Fruit fly (Drosophila melanogaster) whole organism, embryonic: ENCODE measurements around the gene Cep164.

Experiments
- Aef1 ChIP-seq: fragments of 200-800 bp; sonication (Bioruptor generic); IDR thresholded peaks from 3 replicates; pipeline ENCODE4 v1.3.6; 2022; ENCODE audit warnings: missing biosample characterization, missing genetic modification characterization
- BEAF-32 ChIP-seq: fragments of 200-800 bp; sonication (Bioruptor generic); optimal IDR thresholded peaks from 3 replicates; lab custom pipeline; 2017; ENCODE audit warnings: missing biosample characterization, missing genetic modification characterization, mild to moderate bottlenecking, moderate library complexity, missing genetic modification reagents
- Bdp1 ChIP-seq: fragments of 200-800 bp; sonication (Bioruptor generic); optimal IDR thresholded peaks from 3 replicates; lab custom pipeline; 2016; ENCODE audit warnings: missing biosample characterization, missing genetic modification characterization
- CG10543 ChIP-seq: fragments of 200-800 bp; sonication (Bioruptor generic); optimal IDR thresholded peaks from 3 replicates; lab custom pipeline; 2017; ENCODE audit warnings: missing biosample characterization, mild to moderate bottlenecking, missing genetic modification characterization, moderate library complexity
- CG10654 ChIP-seq: fragments of 200-800 bp; sonication (Bioruptor generic); optimal IDR thresholded peaks from 2 replicates; lab custom pipeline; 2016; ENCODE audit warnings: missing biosample characterization, missing genetic modification characterization
- CG10959 ChIP-seq: fragments of 200-800 bp; sonication (Bioruptor generic); IDR thresholded peaks from 2 replicates; pipeline ENCODE4 v1.3.6; 2022; ENCODE audit warnings: missing biosample characterization, missing genetic modification characterization
- CG10979 ChIP-seq: fragments of 200-800 bp; sonication (Bioruptor generic); optimal IDR thresholded peaks from 2 replicates; lab custom pipeline; 2018; ENCODE audit warnings: missing biosample characterization, mild to moderate bottlenecking, missing genetic modification characterization, moderate library complexity
- CG15073 ChIP-seq: fragments of 200-800 bp; sonication (Bioruptor generic); optimal IDR thresholded peaks from 2 replicates; lab custom pipeline; 2016; ENCODE audit warnings: missing biosample characterization, missing genetic modification characterization
- CG15514 ChIP-seq: fragments of 200-800 bp; sonication (Bioruptor generic); optimal IDR thresholded peaks from 3 replicates; lab custom pipeline; 2017; ENCODE audit warnings: missing biosample characterization, missing genetic modification characterization, mild to moderate bottlenecking, moderate library complexity, missing genetic modification reagents
- CG1647 ChIP-seq: fragments of 200-800 bp; sonication (Bioruptor generic); optimal IDR thresholded peaks from 3 replicates; lab custom pipeline; 2016; ENCODE audit warnings: missing biosample characterization, missing genetic modification characterization
- CG1792 ChIP-seq: fragments of 200-800 bp; sonication (Bioruptor generic); optimal IDR thresholded peaks from 2 replicates; lab custom pipeline; 2016; ENCODE audit warnings: missing biosample characterization, missing genetic modification characterization
- CG2129 ChIP-seq: fragments of 200-800 bp; sonication (Bioruptor generic); IDR thresholded peaks from 2 replicates; pipeline ENCODE4 v1.3.6; 2022; ENCODE audit warnings: missing biosample characterization, missing genetic modification characterization; ENCODE audit not compliant: partially characterized antibody
- CG3407 ChIP-seq: fragments of 200-800 bp; sonication (Bioruptor generic); optimal IDR thresholded peaks from 2 replicates; lab custom pipeline; 2018; ENCODE audit warnings: missing biosample characterization, mild to moderate bottlenecking, missing genetic modification characterization
- CG3995 ChIP-seq: fragments of 200-800 bp; sonication (Bioruptor generic); optimal IDR thresholded peaks from 3 replicates; lab custom pipeline; 2016; ENCODE audit warnings: missing biosample characterization, missing genetic modification characterization
- CG4424 ChIP-seq: fragments of 200-800 bp; sonication (Bioruptor generic); optimal IDR thresholded peaks from 3 replicates; lab custom pipeline; 2016; ENCODE audit warnings: missing biosample characterization, missing genetic modification characterization
- CG5953 ChIP-seq: fragments of 200-800 bp; sonication (Bioruptor generic); IDR thresholded peaks from 2 replicates; pipeline ENCODE4 v1.3.6; 2022; ENCODE audit warnings: missing biosample characterization, missing genetic modification characterization
- CG6854 ChIP-seq: fragments of 200-800 bp; sonication (Bioruptor generic); optimal IDR thresholded peaks from 3 replicates; lab custom pipeline; 2017; ENCODE audit warnings: missing biosample characterization, mild to moderate bottlenecking, missing genetic modification characterization
- CG8290 ChIP-seq, 3 experiments: fragments of 200-800 bp; sonication (Bioruptor generic); optimal IDR thresholded peaks; 2 replicates each; lab custom pipeline; 2016 to 2019; ENCODE audit warnings: missing biosample characterization in 3 of 3, missing genetic modification characterization in 3 of 3, mild to moderate bottlenecking in 2 of 3, moderate library complexity in 1 of 3
- CG9215 ChIP-seq: fragments of 200-800 bp; sonication (Bioruptor generic); IDR thresholded peaks from 2 replicates; pipeline ENCODE4 v1.3.6; 2022; ENCODE audit warnings: missing biosample characterization, missing genetic modification characterization
- D19A ChIP-seq: fragments of 200-800 bp; optimal IDR thresholded peaks from 3 replicates; lab custom pipeline; 2019; ENCODE audit warnings: missing biosample characterization, mild to moderate bottlenecking, missing genetic modification characterization, moderate library complexity
- D19B ChIP-seq: fragments of 200-800 bp; sonication (Bioruptor generic); optimal IDR thresholded peaks from 2 replicates; lab custom pipeline; 2017; ENCODE audit warnings: missing biosample characterization, mild to moderate bottlenecking, missing genetic modification characterization
- Dek ChIP-seq: fragments of 200-800 bp; sonication (Bioruptor generic); optimal IDR thresholded peaks from 3 replicates; lab custom pipeline; 2019; ENCODE audit warnings: missing biosample characterization, mild to moderate bottlenecking, missing genetic modification characterization, moderate library complexity
- Dref ChIP-seq: fragments of 200-800 bp; sonication (Bioruptor generic); IDR thresholded peaks from 2 replicates; pipeline ENCODE4 v1.3.6; 2022; ENCODE audit warnings: missing biosample characterization, missing genetic modification characterization
- Gug ChIP-seq: fragments of 200-800 bp; sonication (Bioruptor generic); IDR thresholded peaks from 4 replicates; pipeline ENCODE4 v1.3.6; 2022; ENCODE audit warnings: missing biosample characterization, missing genetic modification characterization
- HmgD ChIP-seq: fragments of 200-800 bp; sonication (Bioruptor generic); optimal IDR thresholded peaks from 3 replicates; lab custom pipeline; 2016; ENCODE audit warnings: missing biosample characterization, missing genetic modification characterization
- Hr3 ChIP-seq: fragments of 200-800 bp; sonication (Bioruptor generic); optimal IDR thresholded peaks from 3 replicates; lab custom pipeline; 2016; ENCODE audit warnings: missing biosample characterization, missing genetic modification characterization
- MESR4 ChIP-seq: fragments of 200-800 bp; sonication (Bioruptor generic); optimal IDR thresholded peaks from 2 replicates; lab custom pipeline; 2018; ENCODE audit warnings: missing biosample characterization, mild to moderate bottlenecking, missing genetic modification characterization, moderate library complexity
- Sin3A ChIP-seq: fragments of >200 bp; optimal IDR thresholded peaks from 2 replicates; lab custom pipeline; 2018
- Tbp ChIP-seq: fragments of >200 bp; optimal IDR thresholded peaks from 2 replicates; lab custom pipeline; 2018; ENCODE audit warnings: missing biosample characterization, missing genetic modification characterization
- Vsx1 ChIP-seq: fragments of 200-800 bp; sonication (Bioruptor generic); optimal IDR thresholded peaks from 2 replicates; lab custom pipeline; 2017; ENCODE audit warnings: missing biosample characterization, mild to moderate bottlenecking, missing genetic modification characterization, missing genetic modification reagents
- ac ChIP-seq: fragments of 200-800 bp; sonication (Bioruptor generic); optimal IDR thresholded peaks from 3 replicates; lab custom pipeline; 2017; ENCODE audit warnings: missing biosample characterization, mild to moderate bottlenecking, missing genetic modification characterization
- bab2 ChIP-seq: fragments of 200-800 bp; sonication (Bioruptor generic); optimal IDR thresholded peaks from 2 replicates; lab custom pipeline; 2016; ENCODE audit warnings: missing biosample characterization, missing genetic modification characterization
- cas ChIP-seq: fragments of 200-800 bp; sonication (Bioruptor generic); IDR thresholded peaks from 2 replicates; pipeline ENCODE4 v1.3.6; 2022; ENCODE audit warnings: missing biosample characterization, missing genetic modification characterization
- cato ChIP-seq: fragments of 200-800 bp; sonication (Bioruptor generic); optimal IDR thresholded peaks from 2 replicates; lab custom pipeline; 2016; ENCODE audit warnings: missing biosample characterization, missing genetic modification characterization, borderline replicate concordance
- chif ChIP-seq, 2 experiments: fragments of 200-800 bp; sonication (Bioruptor generic); optimal IDR thresholded peaks; 3 replicates each; lab custom pipeline; 2016; ENCODE audit warnings: missing biosample characterization in 2 of 2, missing genetic modification characterization in 2 of 2
- eve ChIP-seq, 2 experiments: fragments of >200 bp; optimal IDR thresholded peaks; 2 replicates each; lab custom pipeline; 2017; ENCODE audit warnings: missing biosample characterization in 2 of 2, missing genetic modification characterization in 2 of 2
- ewg ChIP-seq: fragments of 200-800 bp; sonication (Bioruptor generic); optimal IDR thresholded peaks from 3 replicates; lab custom pipeline; 2017; ENCODE audit warnings: mild to moderate bottlenecking, missing biosample characterization, missing genetic modification reagents, missing genetic modification characterization
- exex ChIP-seq: fragments of 200-800 bp; sonication (Bioruptor generic); optimal IDR thresholded peaks from 4 replicates; lab custom pipeline; 2018; ENCODE audit warnings: missing biosample characterization, mild to moderate bottlenecking, missing genetic modification characterization, moderate library complexity
- fd64A ChIP-seq: fragments of 200-800 bp; sonication (Bioruptor generic); optimal IDR thresholded peaks from 3 replicates; lab custom pipeline; 2018; ENCODE audit warnings: missing biosample characterization, mild to moderate bottlenecking, missing genetic modification characterization
- hth ChIP-seq: fragments of >200 bp; optimal IDR thresholded peaks from 2 replicates; lab custom pipeline; 2017; ENCODE audit warnings: inconsistent platforms
- nom ChIP-seq: fragments of 200-800 bp; sonication (Bioruptor generic); optimal IDR thresholded peaks from 2 replicates; lab custom pipeline; 2017; ENCODE audit warnings: missing biosample characterization, missing genetic modification characterization, mild to moderate bottlenecking, moderate library complexity, missing genetic modification reagents
- pnt ChIP-seq: fragments of 200-800 bp; sonication (Bioruptor generic); optimal IDR thresholded peaks from 3 replicates; lab custom pipeline; 2016; ENCODE audit warnings: missing biosample characterization, missing genetic modification characterization
- pum ChIP-seq: fragments of 200-800 bp; sonication (Bioruptor generic); optimal IDR thresholded peaks from 2 replicates; lab custom pipeline; 2016; ENCODE audit warnings: missing biosample characterization, missing genetic modification characterization
- schlank ChIP-seq: fragments of 200-800 bp; sonication (Bioruptor generic); optimal IDR thresholded peaks from 2 replicates; lab custom pipeline; 2018; ENCODE audit warnings: missing biosample characterization, mild to moderate bottlenecking, missing genetic modification characterization
- sim ChIP-seq: fragments of 200-800 bp; sonication (Bioruptor generic); IDR thresholded peaks from 2 replicates; pipeline ENCODE4 v1.3.6; 2022; ENCODE audit warnings: missing biosample characterization, missing genetic modification characterization
- slbo ChIP-seq: fragments of 200-800 bp; sonication (Bioruptor generic); IDR thresholded peaks from 2 replicates; pipeline ENCODE4 v1.3.6; 2022; ENCODE audit warnings: missing biosample characterization, missing genetic modification characterization
- ssp ChIP-seq: fragments of 200-800 bp; sonication (Bioruptor generic); IDR thresholded peaks from 2 replicates; pipeline ENCODE4 v1.3.6; 2022; ENCODE audit warnings: missing biosample characterization, missing genetic modification characterization
- stwl ChIP-seq: fragments of 200-800 bp; sonication (Bioruptor generic); optimal IDR thresholded peaks from 3 replicates; lab custom pipeline; 2018; ENCODE audit warnings: missing biosample characterization, mild to moderate bottlenecking, missing genetic modification characterization, moderate library complexity
- sug ChIP-seq: fragments of 200-800 bp; optimal IDR thresholded peaks from 2 replicates; lab custom pipeline; 2019; ENCODE audit warnings: missing biosample characterization, mild to moderate bottlenecking, missing genetic modification characterization, moderate library complexity
- tup ChIP-seq: fragments of 200-800 bp; sonication (Bioruptor generic); optimal IDR thresholded peaks from 2 replicates; lab custom pipeline; 2016; ENCODE audit warnings: missing biosample characterization, mild to moderate bottlenecking, missing genetic modification characterization, moderate library complexity
- unc-4 ChIP-seq: fragments of 200-800 bp; sonication (Bioruptor generic); IDR thresholded peaks from 2 replicates; pipeline ENCODE4 v1.3.6; 2022; ENCODE audit warnings: missing biosample characterization, missing genetic modification characterization; ENCODE audit not compliant: partially characterized antibody
- usp ChIP-seq: fragments of >200 bp; optimal IDR thresholded peaks from 2 replicates; lab custom pipeline; 2017; ENCODE audit warnings: missing biosample characterization, missing genetic modification characterization

Gene Cep164

dm6 chrX:15996831-15997230 lies 14.1 kb upstream of the Cep164 start, which contains the start of gene CG8939 (continued):
- TF ChIP-seq CG9215 (GFP tag; lab: Robert Waterston, UW), result no peak
- TF ChIP-seq CG6854 (GFP tag; lab: Kevin White, UChicago), result no peak
- TF ChIP-seq schlank (tag; lab: Kevin White, UChicago), result no peak
- no peak for TF ChIP-seq eve (GFP tag; optimal IDR thresholded peaks at IDR 0.05; lab: Kevin White, UChicago)
- no peak for TF ChIP-seq pum
- TF ChIP-seq exex (tag; lab: Kevin White, UChicago), result no peak
- TF ChIP-seq CG2129 (GFP tag; lab: Robert Waterston, UW), result no peak
- no peak for TF ChIP-seq Hr3 (GFP tag; lab: Kevin White, UChicago)
- no peak for TF ChIP-seq CG1647 (GFP tag; lab: Kevin White, UChicago)
- no peak for TF ChIP-seq CG10979
- TF ChIP-seq hth (lab: Kevin White, UChicago), result no peak
- peak; percentile 67 for TF ChIP-seq MESR4
- TF ChIP-seq D19A (tag; lab: Kevin White, UChicago), result no peak
- TF ChIP-seq Sin3A (lab: Kevin White, UChicago), result peak; percentile 20
- no peak for TF ChIP-seq ewg (GFP tag; lab: Kevin White, UChicago)
- 0 out of 2 replicates have a peak, but pooled peaks have one; percentile 18 for TF ChIP-seq unc-4 (GFP tag; lab: Robert Waterston, UW)
- no peak for TF ChIP-seq CG8290 (GFP tag; optimal IDR thresholded peaks at IDR 0.05; lab: Kevin White, UChicago)
- no peak for TF ChIP-seq CG8290 (tag; optimal IDR thresholded peaks at IDR 0.05; lab: Kevin White, UChicago)
- no peak for TF ChIP-seq tup (GFP tag; lab: Kevin White, UChicago)
- no peak for TF ChIP-seq HmgD (GFP tag; lab: Kevin White, UChicago)
- no peak for TF ChIP-seq CG10959
- no peak for TF ChIP-seq Gug
- TF ChIP-seq D19B (GFP tag; lab: Kevin White, UChicago), result no peak
- TF ChIP-seq cas (GFP tag; lab: Robert Waterston, UW), result no peak
- TF ChIP-seq CG4424 (GFP tag; lab: Kevin White, UChicago), result no peak
- TF ChIP-seq usp (GFP tag; lab: Kevin White, UChicago), result no peak
- TF ChIP-seq CG3995 (GFP tag; lab: Kevin White, UChicago), result no peak
- TF ChIP-seq CG15514 (GFP tag; lab: Kevin White, UChicago), result no peak
- TF ChIP-seq fd64A (GFP tag; lab: Kevin White, UChicago), result no peak
- TF ChIP-seq stwl (tag; lab: Kevin White, UChicago), result peak; percentile 59
- no peak for TF ChIP-seq nom (GFP tag; lab: Kevin White, UChicago)
- TF ChIP-seq sug, result no peak
- TF ChIP-seq slbo (GFP tag; lab: Robert Waterston, UW), result no peak
- no peak for TF ChIP-seq Aef1 (GFP tag; lab: Robert Waterston, UW)
- no peak for TF ChIP-seq CG5953 (GFP tag; lab: Robert Waterston, UW)
- no peak for TF ChIP-seq Bdp1 (GFP tag; lab: Kevin White, UChicago)
- TF ChIP-seq cato (GFP tag; lab: Kevin White, UChicago), result no peak
- TF ChIP-seq CG15073 (GFP tag; lab: Kevin White, UChicago), result no peak
- no peak for TF ChIP-seq pnt
- peak; percentile 77 for TF ChIP-seq Tbp (GFP tag; lab: Kevin White, UChicago)
- TF ChIP-seq bab2 (GFP tag; lab: Kevin White, UChicago), result no peak
- TF ChIP-seq sim (GFP tag; lab: Robert Waterston, UW), result no peak
- TF ChIP-seq BEAF-32 (GFP tag; lab: Kevin White, UChicago), result peak; percentile 37
- no peak for TF ChIP-seq chif (GFP tag; optimal IDR thresholded peaks at IDR 0.05; lab: Kevin White, UChicago)
- no peak for TF ChIP-seq CG10543 (GFP tag; lab: Kevin White, UChicago)
- no peak for TF ChIP-seq Vsx1 (GFP tag; lab: Kevin White, UChicago)
- TF ChIP-seq CG3407 (GFP tag; lab: Kevin White, UChicago), result no peak
- peak; percentile 15; the same call in 1 of the 2 replicates for TF ChIP-seq Dref (GFP tag; lab: Robert Waterston, UW)
- TF ChIP-seq ac (GFP tag; lab: Kevin White, UChicago), result no peak
- no peak for TF ChIP-seq Dek (tag; lab: Kevin White, UChicago)
- no peak for TF ChIP-seq CG10654 (GFP tag; lab: Kevin White, UChicago)
- no peak for TF ChIP-seq CG1792 (GFP tag; lab: Kevin White, UChicago)
- TF ChIP-seq ssp, result no peak
